Worm (Caenorhabditis elegans) whole organism, L4/young adult: ENCODE results near the gene shw-3.

Experiments used
- W03F9.2 ChIP-seq: fragments of 150-350 bp; optimal IDR thresholded peaks from 2 replicates; lab custom pipeline; 2014; ENCODE audit warnings: missing biosample characterization, missing genetic modification characterization
- dao-5 ChIP-seq: sonication (generic microtip); optimal IDR thresholded peaks from 2 replicates; lab custom pipeline; 2016; ENCODE audit warnings: missing genotype, missing genetic modification characterization, moderate library complexity, missing compliant biosample characterization

- TF ChIP-seq W03F9.2 (tag; lab: Kevin White, UChicago) = no peak
- no peak for TF ChIP-seq dao-5 (tag; lab: Kevin White, UChicago)
These were observed 33.1 kb upstream of the shw-3 start for ce11 chrV:13020014-13020413.
